Worm (Caenorhabditis elegans) whole organism, midembryonic: Measurements from ENCODE around the gene num-1.

Experiments
- T22C8.4 ChIP-seq: fragments of 200-800 bp; sonication (Bioruptor generic); IDR thresholded peaks from 2 replicates; pipeline ENCODE4 v1.3.6; 2022; ENCODE audit warnings: missing genetic modification characterization, missing compliant biosample characterization
- cog-1 ChIP-seq: sonication (generic microtip); optimal IDR thresholded peaks from 2 replicates; lab custom pipeline; 2016; ENCODE audit warnings: missing genetic modification characterization, missing compliant biosample characterization
- flt-1 ChIP-seq: fragments of 200-800 bp; sonication (Bioruptor generic); IDR thresholded peaks from 2 replicates; pipeline ENCODE4 v1.3.6; 2022; ENCODE audit warnings: missing genetic modification characterization, missing compliant biosample characterization
- med-1 ChIP-seq: sonication (generic microtip); optimal IDR thresholded peaks from 2 replicates; lab custom pipeline; 2017; ENCODE audit warnings: missing genetic modification characterization, mild to moderate bottlenecking, missing compliant biosample characterization, antibody characterized with exemption, missing genetic modification reagents; ENCODE audit not compliant: insufficient read depth
- ref-1 ChIP-seq: fragments of 200-800 bp; sonication (Bioruptor generic); conservative IDR thresholded peaks from 2 replicates; pipeline ENCODE4 v1.3.6; 2022; ENCODE audit warnings: missing genetic modification reagents, missing genetic modification characterization, missing compliant biosample characterization
- tab-1 ChIP-seq: fragments of 200-800 bp; sonication (Bioruptor generic); IDR thresholded peaks from 2 replicates; pipeline ENCODE4 v1.3.6; 2022; ENCODE audit warnings: missing genetic modification characterization, missing compliant biosample characterization
- ztf-23 ChIP-seq: fragments of 200-800 bp; sonication (Bioruptor generic); IDR thresholded peaks from 2 replicates; pipeline ENCODE4 v1.3.6; 2022; ENCODE audit warnings: missing genetic modification reagents, missing genetic modification characterization, missing compliant biosample characterization
- ztf-29 ChIP-seq: fragments of 200-800 bp; sonication (Bioruptor generic); IDR thresholded peaks from 2 replicates; pipeline ENCODE4 v1.3.6; 2022; ENCODE audit warnings: missing genetic modification reagents, missing genetic modification characterization, missing compliant biosample characterization

DNA sequence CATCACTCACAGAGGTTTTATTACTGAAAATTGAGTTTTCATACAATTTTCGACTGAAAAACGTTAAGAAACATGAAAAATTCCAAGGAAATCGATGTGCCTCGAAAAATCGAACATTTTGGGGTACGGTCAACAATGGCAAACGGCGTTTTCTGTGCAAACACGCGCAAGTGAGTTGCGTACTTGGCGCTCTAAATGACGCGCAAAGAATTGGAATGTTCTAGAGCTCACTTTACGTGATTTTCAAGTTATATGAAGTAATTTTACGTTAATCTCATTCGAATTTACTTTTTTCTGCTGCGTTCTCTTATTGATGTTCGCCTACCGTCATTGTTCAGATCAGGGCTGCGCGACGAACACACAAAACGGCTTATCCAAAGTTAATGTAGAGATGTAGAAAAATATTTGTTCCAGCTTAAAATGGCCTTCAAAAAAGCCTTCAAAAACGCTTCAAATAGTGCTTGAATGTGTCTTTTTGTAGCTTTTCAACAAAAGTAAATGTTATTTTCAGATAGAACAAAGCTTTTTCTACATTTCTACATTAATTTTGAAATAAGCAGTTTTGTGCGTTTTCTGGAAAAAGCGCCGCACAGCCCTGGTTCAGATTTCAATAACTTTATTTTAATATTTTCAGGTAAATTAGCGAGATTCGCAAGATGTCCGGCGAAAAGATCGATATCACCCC is 16.1 kb downstream of the num-1 start, which contains the start of the genes F31D4.2 and fkb-6:
- TF ChIP-seq ref-1 (GFP tag; lab: Robert Waterston, UW) (no peak), flt-1 (GFP tag; lab: Robert Waterston, UW) (no peak), ztf-29 (GFP tag; lab: Robert Waterston, UW) (no peak), tab-1 (no peak), ztf-23 (no peak), T22C8.4 (GFP tag; lab: Robert Waterston, UW) (no peak), med-1 (GFP tag; lab: Kevin White, UChicago) (no peak), cog-1 (peak; percentile 6)
